Worm (Caenorhabditis elegans) whole organism, L3 larva: ENCODE data around the gene R11G1.11.

Experiments used
- fkh-10 ChIP-seq: sonication (generic microtip); optimal IDR thresholded peaks from 2 replicates; lab custom pipeline; 2017; ENCODE audit warnings: missing biosample characterization, missing genetic modification reagents, missing genetic modification characterization
- lin-39 ChIP-seq: fragments of 150-350 bp; optimal IDR thresholded peaks from 2 replicates; lab custom pipeline; 2018; ENCODE audit warnings: missing biosample characterization, missing genetic modification reagents, missing genetic modification characterization
- mdl-1 ChIP-seq: fragments of 150-350 bp; optimal IDR thresholded peaks from 2 replicates; lab custom pipeline; 2014; ENCODE audit warnings: missing biosample characterization, missing genetic modification characterization
- nhr-11 ChIP-seq: fragments of 150-350 bp; optimal IDR thresholded peaks from 2 replicates; lab custom pipeline; 2014; ENCODE audit warnings: missing biosample characterization, missing genetic modification characterization
- nhr-23 ChIP-seq: fragments of 150-350 bp; optimal IDR thresholded peaks from 2 replicates; lab custom pipeline; 2014; ENCODE audit warnings: missing biosample characterization, missing genetic modification reagents, missing genetic modification characterization
- pha-4 ChIP-seq: fragments of 150-350 bp; optimal IDR thresholded peaks from 2 replicates; lab custom pipeline; 2014; ENCODE audit warnings: missing biosample characterization, missing genetic modification reagents, missing genetic modification characterization
- pqm-1 ChIP-seq: fragments of 150-350 bp; optimal IDR thresholded peaks from 2 replicates; lab custom pipeline; 2017; ENCODE audit warnings: missing biosample characterization, missing genetic modification characterization, inconsistent platforms
- unc-62 ChIP-seq: fragments of 150-350 bp; sonication (generic microtip); optimal IDR thresholded peaks from 4 replicates; lab custom pipeline; 2014; ENCODE audit warnings: missing biosample characterization, missing genetic modification reagents, missing genetic modification characterization

DNA sequence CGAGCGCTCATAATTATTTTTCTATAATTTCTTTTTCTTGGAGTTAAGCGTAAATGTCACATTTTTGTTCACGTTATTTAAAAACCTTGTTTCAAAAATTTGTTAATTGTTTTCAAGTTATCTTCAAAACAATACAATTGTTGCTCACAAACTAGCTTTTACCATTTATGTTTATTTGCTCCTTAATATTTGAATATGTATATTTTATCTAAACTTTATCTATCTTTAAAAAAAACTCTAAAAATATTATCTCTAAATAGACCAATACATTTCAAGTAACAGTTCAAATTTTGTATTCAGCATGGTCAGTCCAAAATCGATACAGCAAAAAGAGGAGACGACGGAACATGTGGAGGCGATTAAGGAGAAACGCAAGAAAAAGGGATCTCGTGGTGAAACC, 1.2 kb downstream of the R11G1.11 start, which contains the start of gene R11G1.7:
- TF ChIP-seq fkh-10 (GFP tag; lab: Kevin White, UChicago) (no peak), pqm-1 (tag; lab: Kevin White, UChicago) (no peak), lin-39 (tag; lab: Kevin White, UChicago) (no peak), nhr-11 (tag; lab: Kevin White, UChicago) (no peak), unc-62 (GFP tag; lab: Kevin White, UChicago) (no peak), pha-4 (tag; lab: Kevin White, UChicago) (no peak), nhr-23 (tag; lab: Kevin White, UChicago) (no peak), mdl-1 (tag; lab: Kevin White, UChicago) (no peak)
